Fruit fly (Drosophila melanogaster): ENCODE results near the gene CarT.

The CarT gene

DNA sequence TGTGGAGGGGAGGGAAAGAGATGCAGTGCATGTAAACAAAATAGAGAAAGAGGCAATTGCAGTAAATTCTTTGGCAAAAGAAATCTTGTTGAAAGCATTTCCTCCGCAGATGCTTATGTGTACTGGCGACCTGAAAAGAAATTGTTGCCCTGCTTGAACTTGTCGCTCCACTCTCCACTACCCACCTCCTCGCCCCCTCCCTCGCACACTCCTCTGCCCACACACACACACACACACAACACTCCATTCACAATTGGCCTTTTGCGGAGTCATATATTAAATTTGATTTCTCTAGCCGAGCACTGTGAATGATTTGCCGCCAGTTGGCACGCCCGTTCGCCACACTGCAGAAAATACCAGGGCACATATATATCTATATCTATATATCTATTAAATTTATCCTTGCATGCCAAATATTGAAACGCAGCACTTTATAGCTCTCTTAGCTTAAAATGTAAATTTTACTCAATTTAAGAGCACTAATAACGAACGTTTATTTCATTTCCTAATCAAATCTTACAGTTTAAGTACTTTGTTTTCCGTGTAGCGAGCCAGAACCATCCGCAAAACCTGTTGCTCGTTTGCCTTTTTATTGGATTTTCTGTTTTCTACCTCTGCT is 28.9 kb upstream of the CarT start (continued):
- TF ChIP-seq prd (optimal IDR thresholded peaks at IDR 0.05): no peak
- peak; percentile 81 for TF ChIP-seq prd (GFP tag; IDR thresholded peaks at IDR 0.05)
- no peak for TF ChIP-seq dm (GFP tag; optimal IDR thresholded peaks at IDR 0.05)
- TF ChIP-seq CG31224 (GFP tag; IDR thresholded peaks at IDR 0.05): peak; percentile 64; the same call in 1 of the 2 replicates
- TF ChIP-seq Nf-YC (tag; optimal IDR thresholded peaks at IDR 0.05): peak; percentile 52
- no peak for TF ChIP-seq Sry-β (GFP tag; optimal IDR thresholded peaks at IDR 0.05)
- peak; percentile 36 for TF ChIP-seq Fer2 (tag; optimal IDR thresholded peaks at IDR 0.05)
- TF ChIP-seq CG1529 (GFP tag; optimal IDR thresholded peaks at IDR 0.05): no peak
- TF ChIP-seq zfh2 (GFP tag; optimal IDR thresholded peaks at IDR 0.05): peak; percentile 57
- TF ChIP-seq CG15269 (tag; optimal IDR thresholded peaks at IDR 0.05): peak; percentile 64
- peak; percentile 59 for TF ChIP-seq nau (GFP tag; optimal IDR thresholded peaks at IDR 0.05)
- TF ChIP-seq Sry-δ (GFP tag; optimal IDR thresholded peaks at IDR 0.05): no peak
- TF ChIP-seq ttk (GFP tag; IDR thresholded peaks at IDR 0.05): no peak
- TF ChIP-seq ato (GFP tag; IDR thresholded peaks at IDR 0.05; ENCODE audit: partially characterized antibody): no peak
- TF ChIP-seq maf-S (GFP tag; optimal IDR thresholded peaks at IDR 0.05): peak; percentile 22
- peak; percentile 32 for TF ChIP-seq org-1 (GFP tag; optimal IDR thresholded peaks at IDR 0.05)
- no peak for TF ChIP-seq aop (GFP tag; IDR thresholded peaks at IDR 0.05)
- TF ChIP-seq CG2678 (tag; optimal IDR thresholded peaks at IDR 0.05): peak; percentile 85
- no peak for TF ChIP-seq oc (tag; optimal IDR thresholded peaks at IDR 0.05)
- no peak for TF ChIP-seq Lhr (GFP tag; optimal IDR thresholded peaks at IDR 0.05)
- TF ChIP-seq Optix (GFP tag; IDR thresholded peaks at IDR 0.05): no peak
- TF ChIP-seq CG18599 (GFP tag; optimal IDR thresholded peaks at IDR 0.05): peak; percentile 89
- no peak for TF ChIP-seq D (optimal IDR thresholded peaks at IDR 0.05)
- TF ChIP-seq D (GFP tag; optimal IDR thresholded peaks at IDR 0.05): peak; percentile 36
- TF ChIP-seq CG18011 (GFP tag; optimal IDR thresholded peaks at IDR 0.05): peak; percentile 9
- TF ChIP-seq fd64A (GFP tag; optimal IDR thresholded peaks at IDR 0.05): no peak
- no peak for TF ChIP-seq CG10565 (GFP tag; optimal IDR thresholded peaks at IDR 0.05)
- no peak for TF ChIP-seq CG11093 (GFP tag; IDR thresholded peaks at IDR 0.05)
- peak; percentile 35 for TF ChIP-seq vfl (GFP tag; optimal IDR thresholded peaks at IDR 0.05)
- peak; percentile 67 for TF ChIP-seq tin (GFP tag; optimal IDR thresholded peaks at IDR 0.05)
- no peak for TF ChIP-seq Hr78 (GFP tag; optimal IDR thresholded peaks at IDR 0.05)
- TF ChIP-seq Fer1 (GFP tag; optimal IDR thresholded peaks at IDR 0.05): peak; percentile 79
- TF ChIP-seq sug (tag; optimal IDR thresholded peaks at IDR 0.05): peak; percentile 34
- TF ChIP-seq CG6765 (GFP tag; optimal IDR thresholded peaks at IDR 0.05): peak; percentile 75
- peak; percentile 34 to 47 for TF ChIP-seq chif (GFP tag; optimal IDR thresholded peaks at IDR 0.05)
- no peak for TF ChIP-seq jing (GFP tag; optimal IDR thresholded peaks at IDR 0.05)
- TF ChIP-seq CG1603 (tag; optimal IDR thresholded peaks at IDR 0.05): peak; percentile 33
- peak; percentile 82 for TF ChIP-seq CG2712 (tag; optimal IDR thresholded peaks at IDR 0.05)
- TF ChIP-seq lmd (GFP tag; IDR thresholded peaks at IDR 0.05): peak; percentile 77
- peak; percentile 58 for TF ChIP-seq slp2 (GFP tag; optimal IDR thresholded peaks at IDR 0.05)
- TF ChIP-seq CG16779 (GFP tag; IDR thresholded peaks at IDR 0.05): peak; percentile 62
- TF ChIP-seq sqz (GFP tag; optimal IDR thresholded peaks at IDR 0.05): no peak
- TF ChIP-seq insv (GFP tag; optimal IDR thresholded peaks at IDR 0.05): no peak
- TF ChIP-seq danr (GFP tag; IDR thresholded peaks at IDR 0.05): peak; percentile 47; the same call in 1 of the 2 replicates
- TF ChIP-seq CG5180 (GFP tag; optimal IDR thresholded peaks at IDR 0.05): peak; percentile 19
- TF ChIP-seq CG17359 (tag; optimal IDR thresholded peaks at IDR 0.05): peak; percentile 68
- TF ChIP-seq psq (GFP tag; optimal IDR thresholded peaks at IDR 0.05): no peak
- no peak for TF ChIP-seq CG10431 (GFP tag; optimal IDR thresholded peaks at IDR 0.05)
- TF ChIP-seq Dfd (GFP tag; optimal IDR thresholded peaks at IDR 0.05): no peak
- peak; percentile 71 for TF ChIP-seq CG6854 (GFP tag; optimal IDR thresholded peaks at IDR 0.05)
